Worm (Caenorhabditis elegans) whole organism, L4 larva: ENCODE data around the gene B0252.11.

Source experiments
- F10B5.3 ChIP-seq: sonication (generic microtip); optimal IDR thresholded peaks from 2 replicates; lab custom pipeline; 2016; ENCODE audit warnings: mild to moderate bottlenecking, missing genetic modification characterization, missing compliant biosample characterization
- F44E2.7 ChIP-seq: fragments of 200-800 bp; sonication (Bioruptor generic); IDR thresholded peaks from 2 replicates; pipeline ENCODE4 v2.1.2; 2022; ENCODE audit warnings: missing genetic modification characterization, missing compliant biosample characterization
- Y48G9A.11 ChIP-seq: fragments of 200-800 bp; sonication (Bioruptor generic); IDR thresholded peaks from 2 replicates; pipeline ENCODE4 v1.3.6; 2022; ENCODE audit warnings: missing genetic modification reagents, missing genetic modification characterization, missing compliant biosample characterization
- ZK337.2 ChIP-seq: fragments of 200-800 bp; sonication (Bioruptor generic); IDR thresholded peaks from 2 replicates; pipeline ENCODE4 v1.3.6; 2022; ENCODE audit warnings: missing genetic modification reagents, missing genetic modification characterization, missing compliant biosample characterization
- attf-4 ChIP-seq: sonication (generic microtip); optimal IDR thresholded peaks from 3 replicates; lab custom pipeline; 2017; ENCODE audit warnings: missing biosample characterization, missing genetic modification characterization
- ceh-20 ChIP-seq: fragments of 200-800 bp; sonication (Bioruptor generic); IDR thresholded peaks from 2 replicates; pipeline ENCODE4 v1.3.6; 2022; ENCODE audit warnings: missing genetic modification reagents, missing genetic modification characterization, missing compliant biosample characterization
- daf-16 ChIP-seq, 3 experiments: sonication (generic microtip); optimal IDR thresholded peaks; 2 replicates each; lab custom pipeline; 2016 to 2017; ENCODE audit warnings: missing genetic modification characterization in 3 of 3, missing genetic modification reagents in 3 of 3, mild to moderate bottlenecking in 2 of 3, missing compliant biosample characterization in 2 of 3, missing biosample characterization in 1 of 3, moderate library complexity in 1 of 3
- daf-19 ChIP-seq: fragments of 200-800 bp; sonication (Bioruptor generic); conservative IDR thresholded peaks from 2 replicates; pipeline ENCODE4 v1.3.6; 2022; ENCODE audit warnings: missing genetic modification characterization, missing compliant biosample characterization
- dmd-6 ChIP-seq: fragments of 200-800 bp; sonication (Bioruptor generic); IDR thresholded peaks from 2 replicates; pipeline ENCODE4 v1.3.6; 2022; ENCODE audit warnings: missing genetic modification reagents, missing genetic modification characterization, missing compliant biosample characterization
- dmd-8 ChIP-seq: fragments of 200-800 bp; sonication (Bioruptor generic); IDR thresholded peaks from 2 replicates; pipeline ENCODE4 v1.3.6; 2022; ENCODE audit warnings: missing genetic modification characterization, missing compliant biosample characterization
- dpl-1 ChIP-seq: fragments of 150-350 bp; optimal IDR thresholded peaks from 2 replicates; lab custom pipeline; 2014; ENCODE audit warnings: missing biosample characterization, missing genetic modification reagents, missing genetic modification characterization
- duxl-1 ChIP-seq: sonication (generic microtip); optimal IDR thresholded peaks from 2 replicates; lab custom pipeline; 2016; ENCODE audit warnings: mild to moderate bottlenecking, missing genetic modification characterization, moderate library complexity, missing compliant biosample characterization; ENCODE audit not compliant: poor library complexity
- dve-1 ChIP-seq: sonication (generic microtip); optimal IDR thresholded peaks from 2 replicates; lab custom pipeline; 2017; ENCODE audit warnings: antibody characterized with exemption, mild to moderate bottlenecking, missing genetic modification characterization, missing compliant biosample characterization; ENCODE audit not compliant: insufficient read depth
- egl-43 ChIP-seq: fragments of 200-800 bp; sonication (Bioruptor generic); IDR thresholded peaks from 2 replicates; pipeline ENCODE4 v1.3.6; 2022; ENCODE audit warnings: missing genetic modification reagents, missing genetic modification characterization, missing compliant biosample characterization
- fkh-10 ChIP-seq: fragments of 150-350 bp; optimal IDR thresholded peaks from 2 replicates; lab custom pipeline; 2014; ENCODE audit warnings: missing biosample characterization, missing genetic modification reagents, missing genetic modification characterization
- hif-1 ChIP-seq, 2 experiments: sonication (generic microtip); optimal IDR thresholded peaks; 2 replicates each; lab custom pipeline; 2016 to 2017; ENCODE audit warnings: missing compliant biosample characterization in 2 of 2, missing genetic modification characterization in 2 of 2, missing genetic modification reagents in 2 of 2, missing genotype in 2 of 2, mild to moderate bottlenecking in 1 of 2
- hlh-11 ChIP-seq: fragments of 200-800 bp; sonication (Bioruptor generic); optimal IDR thresholded peaks from 2 replicates; lab custom pipeline; 2018; ENCODE audit warnings: mild to moderate bottlenecking, missing genetic modification characterization, missing compliant biosample characterization
- hlh-30 ChIP-seq: sonication (generic microtip); optimal IDR thresholded peaks from 2 replicates; lab custom pipeline; 2017; ENCODE audit warnings: antibody characterized with exemption, mild to moderate bottlenecking, missing genetic modification characterization, missing compliant biosample characterization; ENCODE audit not compliant: insufficient read depth
- hmg-1.1 ChIP-seq: fragments of 200-800 bp; sonication (Bioruptor generic); IDR thresholded peaks from 2 replicates; pipeline ENCODE4 v1.3.6; 2022; ENCODE audit warnings: missing genetic modification reagents, missing genetic modification characterization, missing compliant biosample characterization
- lsy-2 ChIP-seq, 2 experiments: fragments of 150-350 bp in 1 of 2; sonication (generic microtip) in 1 of 2; optimal IDR thresholded peaks; 2 replicates each; lab custom pipeline; 2014 to 2017; ENCODE audit warnings: missing biosample characterization in 2 of 2, missing genetic modification characterization in 2 of 2
- madf-5 ChIP-seq, 2 experiments: fragments of 200-800 bp; sonication (Bioruptor generic); IDR thresholded peaks; 2 replicates each; pipeline ENCODE4 v1.3.6; 2022; ENCODE audit warnings: missing compliant biosample characterization in 2 of 2, missing genetic modification characterization in 2 of 2
- mdl-1 ChIP-seq, 2 experiments: fragments of 150-350 bp in 1 of 2; sonication (generic microtip) in 1 of 2; optimal IDR thresholded peaks; 2 replicates each; lab custom pipeline; 2014 to 2017; ENCODE audit warnings: missing biosample characterization in 2 of 2, missing genetic modification characterization in 2 of 2
- mdt-29 ChIP-seq: fragments of 200-800 bp; sonication (Bioruptor generic); IDR thresholded peaks from 2 replicates; pipeline ENCODE4 v1.3.6; 2022; ENCODE audit warnings: missing genetic modification reagents, missing genetic modification characterization, missing compliant biosample characterization
- mep-1 ChIP-seq: fragments of 150-350 bp; sonication (generic microtip); optimal IDR thresholded peaks from 3 replicates; lab custom pipeline; 2014; ENCODE audit warnings: missing biosample characterization, missing genetic modification characterization
- mes-2 ChIP-seq: sonication (generic microtip); optimal IDR thresholded peaks from 2 replicates; lab custom pipeline; 2016; ENCODE audit warnings: missing genotype, mild to moderate bottlenecking, missing genetic modification characterization, missing compliant biosample characterization; ENCODE audit not compliant: poor library complexity, severe bottlenecking
- mxl-3 ChIP-seq: fragments of 200-800 bp; sonication (Bioruptor generic); optimal IDR thresholded peaks from 2 replicates; lab custom pipeline; 2018; ENCODE audit warnings: mild to moderate bottlenecking, missing genetic modification characterization, missing compliant biosample characterization
- nhr-10 ChIP-seq: fragments of 150-350 bp; optimal IDR thresholded peaks from 2 replicates; lab custom pipeline; 2014; ENCODE audit warnings: missing biosample characterization, missing genetic modification characterization
- nhr-11 ChIP-seq: fragments of 150-350 bp; optimal IDR thresholded peaks from 2 replicates; lab custom pipeline; 2014; ENCODE audit warnings: missing biosample characterization, missing genetic modification characterization
- nhr-237 ChIP-seq: sonication (generic microtip); optimal IDR thresholded peaks from 2 replicates; lab custom pipeline; 2017; ENCODE audit warnings: missing biosample characterization, missing genetic modification characterization
- nhr-28 ChIP-seq: fragments of 150-350 bp; optimal IDR thresholded peaks from 2 replicates; lab custom pipeline; 2014; ENCODE audit warnings: missing biosample characterization, missing genetic modification characterization
- nhr-42 ChIP-seq: fragments of 200-800 bp; sonication (Bioruptor generic); IDR thresholded peaks from 2 replicates; pipeline ENCODE4 v1.3.6; 2022; ENCODE audit warnings: missing genetic modification characterization, missing compliant biosample characterization
- nhr-6 ChIP-seq: fragments of 150-350 bp; optimal IDR thresholded peaks from 2 replicates; lab custom pipeline; 2014; ENCODE audit warnings: missing biosample characterization, missing genetic modification characterization
- nhr-76 ChIP-seq: fragments of 150-350 bp; optimal IDR thresholded peaks from 2 replicates; lab custom pipeline; 2014; ENCODE audit warnings: missing biosample characterization, missing genetic modification characterization
- nhr-77 ChIP-seq: fragments of 150-350 bp; optimal IDR thresholded peaks from 2 replicates; lab custom pipeline; 2014; ENCODE audit warnings: missing biosample characterization, missing genetic modification characterization
- pha-4 ChIP-seq, 2 experiments: fragments of 150-350 bp in 1 of 2; fragments of 200-800 bp in 1 of 2; sonication (Bioruptor generic) in 1 of 2; IDR thresholded peaks in 1 of 2; optimal IDR thresholded peaks in 1 of 2; 2 replicates each; pipeline versions ENCODE4 v1.3.6 to Lab custom; 2014 to 2022; ENCODE audit warnings: missing genetic modification characterization in 2 of 2, missing genetic modification reagents in 2 of 2, missing biosample characterization in 1 of 2, missing compliant biosample characterization in 1 of 2
- php-3 ChIP-seq: fragments of 200-800 bp; sonication (Bioruptor generic); IDR thresholded peaks from 2 replicates; pipeline ENCODE4 v1.3.6; 2022; ENCODE audit warnings: missing genetic modification reagents, missing genetic modification characterization, missing compliant biosample characterization
- pqm-1 ChIP-seq: sonication (generic microtip); optimal IDR thresholded peaks from 2 replicates; lab custom pipeline; 2017; ENCODE audit warnings: missing biosample characterization, missing genetic modification characterization
- set-16 ChIP-seq: fragments of 200-800 bp; sonication (Bioruptor generic); IDR thresholded peaks from 2 replicates; pipeline ENCODE4 v1.3.6; 2022; ENCODE audit warnings: missing genetic modification reagents, missing genetic modification characterization, missing compliant biosample characterization
- snpc-1.2 ChIP-seq: fragments of 200-800 bp; sonication (Bioruptor generic); IDR thresholded peaks from 2 replicates; pipeline ENCODE4 v1.3.6; 2022; ENCODE audit warnings: missing genetic modification reagents, missing genetic modification characterization, missing compliant biosample characterization
- tag-97 ChIP-seq: fragments of 200-800 bp; sonication (Bioruptor generic); IDR thresholded peaks from 2 replicates; pipeline ENCODE4 v1.3.6; 2022; ENCODE audit warnings: missing genetic modification characterization, missing compliant biosample characterization
- tra-1 ChIP-seq: fragments of 200-800 bp; sonication (Bioruptor generic); IDR thresholded peaks from 2 replicates; pipeline ENCODE4 v1.3.6; 2022; ENCODE audit warnings: missing genetic modification reagents, missing genetic modification characterization, missing compliant biosample characterization
- unc-130 ChIP-seq: sonication (generic microtip); optimal IDR thresholded peaks from 2 replicates; lab custom pipeline; 2016; ENCODE audit warnings: missing genetic modification reagents, missing genetic modification characterization, missing compliant biosample characterization
- unc-62 ChIP-seq, 3 experiments: fragments of 150-350 bp in 1 of 3; sonication (generic microtip); optimal IDR thresholded peaks in 2 of 3; peaks in 1 of 3; 1 replicate in 1 of 3; 2 replicates in 2 of 3; lab custom pipeline; 2014 to 2017; ENCODE audit warnings: missing biosample characterization in 3 of 3, missing genetic modification characterization in 3 of 3, missing genetic modification reagents in 3 of 3, missing genotype in 1 of 3
- zag-1 ChIP-seq: fragments of 150-350 bp; optimal IDR thresholded peaks from 2 replicates; lab custom pipeline; 2014; ENCODE audit warnings: missing biosample characterization, missing genetic modification characterization
- zfp-3 ChIP-seq: fragments of 200-800 bp; sonication (Bioruptor generic); conservative IDR thresholded peaks from 2 replicates; pipeline ENCODE4 v1.3.6; 2022; ENCODE audit warnings: missing genetic modification reagents, missing genetic modification characterization, missing compliant biosample characterization
- ztf-11 ChIP-seq: fragments of 150-350 bp; optimal IDR thresholded peaks from 2 replicates; lab custom pipeline; 2014; ENCODE audit warnings: missing biosample characterization, missing genetic modification characterization

B0252.11 gene

ce11 chrII:6893589-6894245 lies 23.9 kb downstream of the B0252.11 start, which contains the start of gene adal-1:
TSS of gene adal-1 (minus strand) at chrII:6893639.
- TF ChIP-seq ceh-20 (GFP tag; lab: Robert Waterston, UW) (no peak), lsy-2 (tag; optimal IDR thresholded peaks at IDR 0.05; lab: Kevin White, UChicago) (peak in 1 of 2 experiments; percentile 55), daf-19 (no peak)

DNA sequence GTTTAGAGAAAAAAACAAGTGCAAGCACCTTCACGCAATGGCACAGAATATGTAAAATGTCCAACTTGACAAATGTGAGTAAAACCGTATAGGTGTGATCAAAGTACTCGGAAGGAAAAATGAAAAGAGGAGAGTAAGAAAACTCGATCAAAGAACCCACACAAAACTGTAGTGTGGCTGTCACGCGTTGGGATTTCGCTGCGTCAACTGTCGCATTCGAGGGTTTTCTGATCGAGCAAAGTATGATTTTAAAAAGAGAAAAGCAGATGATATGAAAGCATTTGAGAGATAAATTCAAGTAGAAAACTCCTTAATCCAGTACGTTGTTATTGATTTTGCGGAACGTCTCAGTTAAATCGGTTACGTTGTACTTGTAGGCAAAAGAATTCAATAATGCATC lies 25.8 kb downstream of the B0252.11 start:
- TF ChIP-seq hmg-1.1 (GFP tag; lab: Robert Waterston, UW), result peak; percentile 9; the same call in 1 of the 2 replicates
- TF ChIP-seq hlh-11, result peak; percentile 91
- no peak for TF ChIP-seq ztf-11 (tag; lab: Kevin White, UChicago)
- peak; percentile 48 for TF ChIP-seq nhr-11
- peak; percentile 48 for TF ChIP-seq mep-1
- no peak for TF ChIP-seq zag-1 (tag; lab: Kevin White, UChicago)
- TF ChIP-seq mxl-3 (GFP tag; lab: Kevin White, UChicago), result peak; percentile 56
- peak in 1 of 2 experiments; percentile 92 for TF ChIP-seq unc-62 (GFP tag; optimal IDR thresholded peaks at IDR 0.05 in 1 of 2; lab: Kevin White, UChicago)
- no peak for TF ChIP-seq unc-62 (tag; optimal IDR thresholded peaks at IDR 0.05; lab: Kevin White, UChicago)
- no peak for TF ChIP-seq pqm-1
- TF ChIP-seq Y48G9A.11 (GFP tag; lab: Robert Waterston, UW), result no peak
- TF ChIP-seq lsy-2 (tag; optimal IDR thresholded peaks at IDR 0.05; lab: Kevin White, UChicago), result peak; percentile 53 to 54
- no peak for TF ChIP-seq egl-43 (GFP tag; lab: Robert Waterston, UW)
- peak; percentile 87 for TF ChIP-seq mdt-29
- no peak for TF ChIP-seq duxl-1 (tag; lab: Kevin White, UChicago)
- peak; percentile 96 for TF ChIP-seq nhr-28
- peak; percentile 78 for TF ChIP-seq nhr-77 (tag; lab: Kevin White, UChicago)
- no peak for TF ChIP-seq unc-130
- peak in 1 of 2 experiments; percentile 63 for TF ChIP-seq mdl-1 (tag; optimal IDR thresholded peaks at IDR 0.05; lab: Kevin White, UChicago)
- TF ChIP-seq dmd-8, result no peak
- TF ChIP-seq fkh-10, result no peak
- 0 out of 2 replicates have a peak, but pooled peaks have one; percentile 41 for TF ChIP-seq zfp-3 (GFP tag; lab: Robert Waterston, UW)
- TF ChIP-seq nhr-237 (tag; lab: Kevin White, UChicago), result no peak
- TF ChIP-seq hlh-30, result peak; percentile 90
- TF ChIP-seq dmd-6, result peak; percentile 59
- no peak for TF ChIP-seq dpl-1 (GFP tag; lab: Kevin White, UChicago)
- TF ChIP-seq daf-16 (GFP tag; optimal IDR thresholded peaks at IDR 0.05; lab: Kevin White, UChicago), result no peak
- TF ChIP-seq daf-16 (tag; optimal IDR thresholded peaks at IDR 0.05; lab: Kevin White, UChicago), result peak; percentile 22
- TF ChIP-seq hif-1 (tag; optimal IDR thresholded peaks at IDR 0.05; lab: Kevin White, UChicago), result peak in 1 of 2 experiments; percentile 13
- TF ChIP-seq snpc-1.2 (GFP tag; lab: Robert Waterston, UW), result no peak
- TF ChIP-seq F10B5.3 (tag; lab: Kevin White, UChicago), result no peak
- no peak for TF ChIP-seq madf-5 (GFP tag; IDR thresholded peaks at IDR 0.05; lab: Robert Waterston, UW)
- TF ChIP-seq dve-1 (tag; lab: Kevin White, UChicago), result peak; percentile 84
- TF ChIP-seq php-3 (GFP tag; lab: Robert Waterston, UW), result 0 out of 2 replicates have a peak, but pooled peaks have one; percentile 39
- no peak for TF ChIP-seq tag-97
- TF ChIP-seq attf-4 (tag; lab: Kevin White, UChicago), result no peak
- TF ChIP-seq nhr-42 (GFP tag; lab: Robert Waterston, UW), result no peak
- TF ChIP-seq F44E2.7, result no peak
- TF ChIP-seq pha-4 (GFP tag; IDR thresholded peaks at IDR 0.05; lab: Robert Waterston, UW), result peak; percentile 7; the same call in 1 of the 2 replicates
- no peak for TF ChIP-seq pha-4 (tag; optimal IDR thresholded peaks at IDR 0.05; lab: Kevin White, UChicago)
- no peak for TF ChIP-seq nhr-6 (tag; lab: Kevin White, UChicago)
- no peak; the same call in 1 of the 2 replicates for TF ChIP-seq tra-1
- peak; percentile 27 for TF ChIP-seq nhr-76
- peak; percentile 73 for TF ChIP-seq nhr-10 (tag; lab: Kevin White, UChicago)
- peak; percentile 30 for TF ChIP-seq mes-2
- no peak for TF ChIP-seq ZK337.2
- no peak for TF ChIP-seq set-16
